Worm (Caenorhabditis elegans) whole organism, L2 larva: Measurements from ENCODE around the gene fubl-3.

Source experiments
- C34F6.9 ChIP-seq: fragments of 150-350 bp; optimal IDR thresholded peaks from 2 replicates; lab custom pipeline; 2014; ENCODE audit warnings: missing biosample characterization, missing genetic modification characterization
- F13H6.1 ChIP-seq: sonication (generic microtip); optimal IDR thresholded peaks from 2 replicates; lab custom pipeline; 2016; ENCODE audit warnings: missing genetic modification characterization, missing compliant biosample characterization
- R02D3.7 ChIP-seq: fragments of 150-350 bp; optimal IDR thresholded peaks from 2 replicates; lab custom pipeline; 2014; ENCODE audit warnings: missing biosample characterization, missing genetic modification characterization
- Y55F3AM.14 ChIP-seq: fragments of 200-800 bp; sonication (Bioruptor generic); optimal IDR thresholded peaks from 2 replicates; lab custom pipeline; 2018; ENCODE audit warnings: mild to moderate bottlenecking, missing genetic modification characterization, missing compliant biosample characterization
- ZK546.5 ChIP-seq: sonication (generic microtip); optimal IDR thresholded peaks from 2 replicates; lab custom pipeline; 2017; ENCODE audit warnings: missing biosample characterization, missing genetic modification characterization
- alr-1 ChIP-seq: fragments of 150-350 bp; optimal IDR thresholded peaks from 2 replicates; lab custom pipeline; 2014; ENCODE audit warnings: missing biosample characterization, missing genetic modification characterization
- aly-2 ChIP-seq: fragments of 150-350 bp; optimal IDR thresholded peaks from 2 replicates; lab custom pipeline; 2014; ENCODE audit warnings: missing biosample characterization, missing genetic modification characterization
- ama-1 ChIP-seq: fragments of 150-350 bp; optimal IDR thresholded peaks from 2 replicates; lab custom pipeline; 2018; ENCODE audit warnings: inconsistent platforms
- blmp-1 ChIP-seq: sonication (generic microtip); optimal IDR thresholded peaks from 2 replicates; lab custom pipeline; 2017; ENCODE audit warnings: missing genetic modification characterization, mild to moderate bottlenecking, missing compliant biosample characterization, antibody characterized with exemption, moderate library complexity; ENCODE audit not compliant: insufficient read depth
- ceh-16 ChIP-seq: fragments of 150-350 bp; optimal IDR thresholded peaks from 2 replicates; lab custom pipeline; 2014; ENCODE audit warnings: missing biosample characterization, missing genetic modification characterization
- ceh-82 ChIP-seq: fragments of 150-350 bp; optimal IDR thresholded peaks from 2 replicates; lab custom pipeline; 2014; ENCODE audit warnings: missing biosample characterization, missing genetic modification characterization
- crh-2 ChIP-seq: sonication (generic microtip); optimal IDR thresholded peaks from 2 replicates; lab custom pipeline; 2017; ENCODE audit warnings: missing biosample characterization, missing genetic modification characterization
- dmd-4 ChIP-seq: sonication (generic microtip); optimal IDR thresholded peaks from 2 replicates; lab custom pipeline; 2017; ENCODE audit warnings: missing biosample characterization, missing genetic modification characterization
- egl-27 ChIP-seq: sonication (generic microtip); optimal IDR thresholded peaks from 3 replicates; lab custom pipeline; 2017; ENCODE audit warnings: missing biosample characterization, missing genetic modification reagents, missing genetic modification characterization
- elt-1 ChIP-seq: fragments of 150-350 bp; optimal IDR thresholded peaks from 2 replicates; lab custom pipeline; 2014; ENCODE audit warnings: missing biosample characterization, missing genetic modification characterization
- elt-3 ChIP-seq: sonication (generic microtip); optimal IDR thresholded peaks from 2 replicates; lab custom pipeline; 2017; ENCODE audit warnings: missing biosample characterization, missing genetic modification characterization
- gmeb-1 ChIP-seq: fragments of 150-350 bp; optimal IDR thresholded peaks from 2 replicates; lab custom pipeline; 2014; ENCODE audit warnings: missing biosample characterization, missing genetic modification characterization
- lin-11 ChIP-seq: fragments of 150-350 bp; sonication (generic microtip); optimal IDR thresholded peaks from 2 replicates; lab custom pipeline; 2014; ENCODE audit warnings: missing biosample characterization, missing genetic modification characterization, inconsistent platforms, mixed read lengths
- lin-13 ChIP-seq: fragments of 150-350 bp; optimal IDR thresholded peaks from 2 replicates; lab custom pipeline; 2014; ENCODE audit warnings: missing biosample characterization, missing genetic modification reagents, missing genetic modification characterization
- lin-39 ChIP-seq: fragments of 150-350 bp; optimal IDR thresholded peaks from 2 replicates; lab custom pipeline; 2014; ENCODE audit warnings: missing biosample characterization, missing genetic modification reagents, missing genetic modification characterization
- mab-5 ChIP-seq: fragments of 150-350 bp; optimal IDR thresholded peaks from 2 replicates; lab custom pipeline; 2014; ENCODE audit warnings: missing biosample characterization, missing genetic modification characterization
- mbf-1 ChIP-seq: sonication (generic microtip); optimal IDR thresholded peaks from 2 replicates; lab custom pipeline; 2017; ENCODE audit warnings: missing biosample characterization, missing genetic modification characterization
- mdl-1 ChIP-seq, 2 experiments: fragments of 150-350 bp in 1 of 2; sonication (generic microtip) in 1 of 2; optimal IDR thresholded peaks; 2 replicates each; lab custom pipeline; 2017; ENCODE audit warnings: missing biosample characterization in 2 of 2, missing genetic modification characterization in 2 of 2
- nhr-10 ChIP-seq: sonication (generic microtip); optimal IDR thresholded peaks from 2 replicates; lab custom pipeline; 2017; ENCODE audit warnings: missing biosample characterization, missing genetic modification characterization
- nhr-11 ChIP-seq: fragments of 150-350 bp; optimal IDR thresholded peaks from 2 replicates; lab custom pipeline; 2014; ENCODE audit warnings: missing biosample characterization, missing genetic modification characterization
- nhr-12 ChIP-seq: fragments of 150-350 bp; optimal IDR thresholded peaks from 2 replicates; lab custom pipeline; 2014; ENCODE audit warnings: missing biosample characterization, missing genetic modification characterization
- nhr-21 ChIP-seq: fragments of 150-350 bp; optimal IDR thresholded peaks from 2 replicates; lab custom pipeline; 2014; ENCODE audit warnings: missing biosample characterization, missing genetic modification characterization
- nhr-23 ChIP-seq: fragments of 150-350 bp; optimal IDR thresholded peaks from 2 replicates; lab custom pipeline; 2014; ENCODE audit warnings: missing biosample characterization, missing genetic modification reagents, missing genetic modification characterization
- nhr-237 ChIP-seq: fragments of 150-350 bp; optimal IDR thresholded peaks from 2 replicates; lab custom pipeline; 2014; ENCODE audit warnings: missing biosample characterization, missing genetic modification characterization
- nhr-25 ChIP-seq: fragments of 150-350 bp; sonication (generic microtip); optimal IDR thresholded peaks from 3 replicates; lab custom pipeline; 2014; ENCODE audit warnings: missing biosample characterization, missing genetic modification characterization
- nhr-6 ChIP-seq: fragments of 150-350 bp; optimal IDR thresholded peaks from 2 replicates; lab custom pipeline; 2014; ENCODE audit warnings: missing biosample characterization, missing genetic modification characterization
- nhr-77 ChIP-seq: fragments of 150-350 bp; optimal IDR thresholded peaks from 2 replicates; lab custom pipeline; 2014; ENCODE audit warnings: missing biosample characterization, missing genetic modification characterization
- peb-1 ChIP-seq: fragments of 150-350 bp; optimal IDR thresholded peaks from 2 replicates; lab custom pipeline; 2014; ENCODE audit warnings: missing biosample characterization, missing genetic modification characterization
- sem-4 ChIP-seq: fragments of 150-350 bp; optimal IDR thresholded peaks from 2 replicates; lab custom pipeline; 2014; ENCODE audit warnings: missing biosample characterization, missing genetic modification reagents, missing genetic modification characterization
- skn-1 ChIP-seq: sonication (generic microtip); optimal IDR thresholded peaks from 2 replicates; lab custom pipeline; 2017; ENCODE audit warnings: missing biosample characterization, missing genetic modification characterization
- sma-3 ChIP-seq: sonication (generic microtip); optimal IDR thresholded peaks from 2 replicates; lab custom pipeline; 2016; ENCODE audit warnings: missing genetic modification reagents, missing genetic modification characterization, missing compliant biosample characterization
- sma-9 ChIP-seq, 2 experiments: fragments of 150-350 bp in 1 of 2; sonication (generic microtip) in 1 of 2; optimal IDR thresholded peaks; 2 replicates each; lab custom pipeline; 2014 to 2016; ENCODE audit warnings: missing genetic modification characterization in 2 of 2, mild to moderate bottlenecking in 1 of 2, missing biosample characterization in 1 of 2, missing compliant biosample characterization in 1 of 2, missing genetic modification reagents in 1 of 2, moderate library complexity in 1 of 2
- snpc-4 ChIP-seq: fragments of 150-350 bp; optimal IDR thresholded peaks from 2 replicates; lab custom pipeline; 2014; ENCODE audit warnings: missing biosample characterization, missing genetic modification characterization
- unc-62 ChIP-seq: fragments of 150-350 bp; optimal IDR thresholded peaks from 2 replicates; lab custom pipeline; 2014; ENCODE audit warnings: missing biosample characterization, missing genetic modification reagents, missing genetic modification characterization
- zag-1 ChIP-seq: fragments of 150-350 bp; optimal IDR thresholded peaks from 2 replicates; lab custom pipeline; 2014; ENCODE audit warnings: missing biosample characterization, missing genetic modification characterization
- ztf-1 ChIP-seq: fragments of 200-800 bp; sonication (Bioruptor generic); conservative IDR thresholded peaks from 2 replicates; pipeline ENCODE4 v1.3.6; 2022; ENCODE audit warnings: missing genetic modification characterization, missing compliant biosample characterization
- ztf-4 ChIP-seq: fragments of 150-350 bp; optimal IDR thresholded peaks from 2 replicates; lab custom pipeline; 2014; ENCODE audit warnings: missing biosample characterization, missing genetic modification characterization

The fubl-3 gene

ce11 chrX:17412642-17413041, 21.6 kb upstream of the fubl-3 start:
- TF ChIP-seq gmeb-1: no peak
- TF ChIP-seq ceh-16 (tag; lab: Kevin White, UChicago): no peak
- no peak for TF ChIP-seq sma-3
- no peak for TF ChIP-seq elt-1 (tag; lab: Kevin White, UChicago)
- TF ChIP-seq ZK546.5: no peak
- TF ChIP-seq nhr-11: no peak
- no peak for TF ChIP-seq nhr-6 (tag; lab: Kevin White, UChicago)
- no peak for TF ChIP-seq ztf-4 (tag; lab: Kevin White, UChicago)
- TF ChIP-seq nhr-21 (tag; lab: Kevin White, UChicago): no peak
- TF ChIP-seq R02D3.7 (tag; lab: Kevin White, UChicago): no peak
- TF ChIP-seq ama-1 (lab: Kevin White, UChicago): no peak
- no peak for TF ChIP-seq peb-1 (tag; lab: Kevin White, UChicago)
- no peak for TF ChIP-seq crh-2
- no peak for TF ChIP-seq skn-1 (tag; lab: Kevin White, UChicago)
- TF ChIP-seq nhr-77 (tag; lab: Kevin White, UChicago): no peak
- TF ChIP-seq dmd-4 (tag; lab: Kevin White, UChicago): no peak

- no peak for TF ChIP-seq lin-39
- TF ChIP-seq nhr-237 (tag; lab: Kevin White, UChicago): no peak
- TF ChIP-seq F13H6.1 (tag; lab: Kevin White, UChicago): no peak
- TF ChIP-seq mdl-1 (tag; optimal IDR thresholded peaks at IDR 0.05; lab: Kevin White, UChicago): no peak
- no peak for TF ChIP-seq nhr-21 (tag; lab: Kevin White, UChicago)
- TF ChIP-seq alr-1 (tag; lab: Kevin White, UChicago): no peak
- TF ChIP-seq dmd-4 (tag; lab: Kevin White, UChicago): no peak
- TF ChIP-seq ceh-16 (tag; lab: Kevin White, UChicago): no peak
- TF ChIP-seq, all 48 proteins: peak for 0
Observed at ce11 chrX:17413868-17414267, 20.4 kb upstream of the fubl-3 start, which contains the start of gene crb-1. TSS of gene crb-1 (minus strand) at chrX:17414014.

ce11 chrX:17417505-17418004, 16.7 kb upstream of the fubl-3 start:
- no peak for TF ChIP-seq lin-11 (tag; lab: Kevin White, UChicago)
- TF ChIP-seq ceh-82: no peak
- peak; percentile 64 for TF ChIP-seq sma-9 (GFP tag; optimal IDR thresholded peaks at IDR 0.05; lab: Kevin White, UChicago)
- TF ChIP-seq sma-9 (tag; optimal IDR thresholded peaks at IDR 0.05; lab: Kevin White, UChicago): no peak
- no peak for TF ChIP-seq dmd-4 (tag; lab: Kevin White, UChicago)
- no peak for TF ChIP-seq R02D3.7 (tag; lab: Kevin White, UChicago)
- TF ChIP-seq skn-1 (tag; lab: Kevin White, UChicago): no peak
- no peak for TF ChIP-seq nhr-23
- no peak for TF ChIP-seq nhr-11
- TF ChIP-seq elt-3 (tag; lab: Kevin White, UChicago): no peak
- no peak for TF ChIP-seq ztf-4 (tag; lab: Kevin White, UChicago)
- no peak for TF ChIP-seq unc-62 (GFP tag; lab: Kevin White, UChicago)
- TF ChIP-seq egl-27 (tag; lab: Kevin White, UChicago): no peak
- TF ChIP-seq nhr-21 (tag; lab: Kevin White, UChicago): peak; percentile 56
- no peak for TF ChIP-seq zag-1 (tag; lab: Kevin White, UChicago)
- TF ChIP-seq gmeb-1: no peak

ce11 chrX:17419813-17420584, 14.2 kb upstream of the fubl-3 start:
- TF ChIP-seq mbf-1 (tag; lab: Kevin White, UChicago) (no peak), ztf-1 (no peak), crh-2 (peak; percentile 60), aly-2 (tag; lab: Kevin White, UChicago) (no peak), peb-1 (tag; lab: Kevin White, UChicago) (no peak), Y55F3AM.14 (peak; percentile 68), zag-1 (tag; lab: Kevin White, UChicago) (no peak), nhr-25 (tag; lab: Kevin White, UChicago) (peak; percentile 64), nhr-21 (tag; lab: Kevin White, UChicago) (peak; percentile 95), ama-1 (lab: Kevin White, UChicago) (peak; percentile 97), lin-39 (no peak), nhr-12 (tag; lab: Kevin White, UChicago) (no peak), nhr-23 (no peak), nhr-11 (no peak), mab-5 (tag; lab: Kevin White, UChicago) (no peak), elt-3 (tag; lab: Kevin White, UChicago) (no peak), egl-27 (tag; lab: Kevin White, UChicago) (no peak), C34F6.9 (tag; lab: Kevin White, UChicago) (no peak), gmeb-1 (peak; percentile 37), unc-62 (GFP tag; lab: Kevin White, UChicago) (no peak), sma-9 (GFP tag; optimal IDR thresholded peaks at IDR 0.05; lab: Kevin White, UChicago) (peak; percentile 69), sma-9 (tag; optimal IDR thresholded peaks at IDR 0.05; lab: Kevin White, UChicago) (no peak), sem-4 (tag; lab: Kevin White, UChicago) (no peak), snpc-4 (tag; lab: Kevin White, UChicago) (peak; percentile 9), ceh-16 (tag; lab: Kevin White, UChicago) (no peak), nhr-10 (no peak), R02D3.7 (tag; lab: Kevin White, UChicago) (no peak), sma-3 (peak; percentile 84), blmp-1 (tag; lab: Kevin White, UChicago) (peak; percentile 44), lin-13 (GFP tag; lab: Kevin White, UChicago) (no peak), alr-1 (tag; lab: Kevin White, UChicago) (no peak)
